Fruit fly (Drosophila melanogaster): Measurements from ENCODE around the gene CG7276.

- TF ChIP-seq Dfd (GFP tag; optimal IDR thresholded peaks at IDR 0.05) (no peak), h (GFP tag; optimal IDR thresholded peaks at IDR 0.05) (no peak), dsf (GFP tag; optimal IDR thresholded peaks at IDR 0.05; ENCODE audit: borderline replicate concordance) (no peak), Hnf4 (GFP tag; optimal IDR thresholded peaks at IDR 0.05) (no peak), psq (GFP tag; optimal IDR thresholded peaks at IDR 0.05) (no peak), CrebA (GFP tag; optimal IDR thresholded peaks at IDR 0.05; ENCODE audit: borderline replicate concordance) (no peak)
These were observed 743 bp downstream of the CG7276 start, which contains the start of gene CG7275 for dm6 chr3L:15498745-15499144.

Data from whole organism, wandering third instar larva.